Worm (Caenorhabditis elegans) whole organism, L2 larva: Measurements from ENCODE around the gene T16D1.1.

Experiments
- C34F6.9 ChIP-seq: fragments of 150-350 bp; optimal IDR thresholded peaks from 2 replicates; lab custom pipeline; 2014; ENCODE audit warnings: missing biosample characterization, missing genetic modification characterization
- Y55F3AM.14 ChIP-seq: fragments of 200-800 bp; sonication (Bioruptor generic); optimal IDR thresholded peaks from 2 replicates; lab custom pipeline; 2018; ENCODE audit warnings: mild to moderate bottlenecking, missing genetic modification characterization, missing compliant biosample characterization
- ZK546.5 ChIP-seq: sonication (generic microtip); optimal IDR thresholded peaks from 2 replicates; lab custom pipeline; 2017; ENCODE audit warnings: missing biosample characterization, missing genetic modification characterization
- gmeb-1 ChIP-seq: fragments of 150-350 bp; optimal IDR thresholded peaks from 2 replicates; lab custom pipeline; 2014; ENCODE audit warnings: missing biosample characterization, missing genetic modification characterization
- nhr-237 ChIP-seq: fragments of 150-350 bp; optimal IDR thresholded peaks from 2 replicates; lab custom pipeline; 2014; ENCODE audit warnings: missing biosample characterization, missing genetic modification characterization
- snpc-4 ChIP-seq: fragments of 150-350 bp; optimal IDR thresholded peaks from 2 replicates; lab custom pipeline; 2014; ENCODE audit warnings: missing biosample characterization, missing genetic modification characterization

DNA sequence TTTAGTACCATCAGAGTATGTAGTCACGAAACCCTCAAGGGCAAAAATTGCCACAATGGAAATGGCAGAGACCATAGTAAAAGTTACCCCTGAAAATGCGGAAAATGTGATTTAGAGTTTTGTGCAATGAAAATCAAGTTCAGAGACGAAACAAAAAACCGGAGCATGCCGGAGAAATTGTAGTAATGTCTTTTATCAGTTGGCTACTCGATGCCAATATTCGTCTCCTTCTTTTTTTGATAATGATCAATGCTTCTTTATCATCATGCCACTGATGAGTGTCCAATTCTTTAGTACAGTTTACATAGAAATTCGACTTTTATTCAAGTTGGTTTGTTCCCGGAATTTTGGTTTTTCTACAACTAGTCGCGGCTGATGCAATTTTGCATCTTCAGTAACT lies 5.7 kb downstream of the T16D1.1 start, which contains the start of gene pho-1:
- TF ChIP-seq C34F6.9 (no peak), Y55F3AM.14 (GFP tag; lab: Kevin White, UChicago) (no peak), ZK546.5 (tag; lab: Kevin White, UChicago) (no peak), nhr-237 (tag; lab: Kevin White, UChicago) (no peak), snpc-4 (no peak), gmeb-1 (tag; lab: Kevin White, UChicago) (no peak)
